Worm (Caenorhabditis elegans): ENCODE data around the gene R13D11.4.

DNA sequence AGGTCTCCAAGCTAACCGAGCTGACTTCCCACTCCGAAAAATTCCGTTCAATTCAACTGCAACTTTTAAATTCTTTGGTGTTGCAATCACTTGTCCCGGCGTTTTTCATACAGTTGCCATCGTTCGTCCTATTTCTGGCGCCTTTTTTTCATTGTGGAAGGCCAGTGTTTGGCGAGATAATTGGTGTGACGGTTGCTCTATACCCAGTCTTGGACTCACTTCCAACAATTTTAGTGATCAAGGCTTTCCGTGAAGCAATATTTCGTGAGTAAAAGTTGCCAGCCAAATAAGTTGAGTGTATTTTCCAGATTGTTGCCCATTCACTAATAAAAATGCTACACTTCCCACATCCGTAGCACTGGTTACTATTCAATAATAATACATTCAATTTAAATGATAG is 38.4 kb upstream of the R13D11.4 start:
- TF ChIP-seq pha-4 (tag; optimal IDR thresholded peaks at IDR 0.05), result no peak
- TF ChIP-seq ceh-43 (GFP tag; optimal IDR thresholded peaks at IDR 0.05), result no peak
- no peak for TF ChIP-seq hlh-1 (tag; optimal IDR thresholded peaks at IDR 0.05)
- TF ChIP-seq unc-62 (GFP tag; optimal IDR thresholded peaks at IDR 0.05), result no peak
- no peak for TF ChIP-seq lin-13 (tag; optimal IDR thresholded peaks at IDR 0.05)
- no peak for TF ChIP-seq ztf-11 (tag; optimal IDR thresholded peaks at IDR 0.05)
- TF ChIP-seq elt-3 (tag; optimal IDR thresholded peaks at IDR 0.05), result no peak
- no peak for TF ChIP-seq sptf-1 (tag; optimal IDR thresholded peaks at IDR 0.05)
- no peak for TF ChIP-seq flh-1 (GFP tag; optimal IDR thresholded peaks at IDR 0.05)
- TF ChIP-seq nhr-12 (tag; optimal IDR thresholded peaks at IDR 0.05), result no peak
- no peak for TF ChIP-seq drap-1 (GFP tag; optimal IDR thresholded peaks at IDR 0.05)
- no peak for TF ChIP-seq tbx-8 (GFP tag; optimal IDR thresholded peaks at IDR 0.05)
